Worm (Caenorhabditis elegans): ENCODE measurements around the gene Y116F11B.13.

ce11 chrV:19848014-19848413 lies 35.0 kb upstream of the Y116F11B.13 start, which contains the start of gene Y116F11B.7:
- TF ChIP-seq zag-1 (tag; optimal IDR thresholded peaks at IDR 0.05) (no peak), sma-9 (GFP tag; optimal IDR thresholded peaks at IDR 0.05) (no peak), sma-9 (tag; optimal IDR thresholded peaks at IDR 0.05) (no peak), blmp-1 (tag; optimal IDR thresholded peaks at IDR 0.05; ENCODE audit: insufficient read depth) (no peak), aly-2 (tag; optimal IDR thresholded peaks at IDR 0.05) (no peak), lsy-2 (tag; optimal IDR thresholded peaks at IDR 0.05) (no peak), snpc-4 (tag; optimal IDR thresholded peaks at IDR 0.05) (no peak), ama-1 (optimal IDR thresholded peaks at IDR 0.05) (no peak)

All from whole organism, L2 larva.